Fruit fly (Drosophila melanogaster) whole organism, prepupa: Measurements from ENCODE around the gene CG18233.

Experiments used
- CG3032 ChIP-seq: fragments of 200-800 bp; optimal IDR thresholded peaks from 2 replicates; lab custom pipeline; 2019; ENCODE audit warnings: missing biosample characterization, mild to moderate bottlenecking, missing genetic modification characterization, moderate library complexity
- Eip78C ChIP-seq: fragments of 200-800 bp; sonication (Bioruptor generic); peaks from one replicate; lab custom pipeline; 2016; ENCODE audit warnings: missing biosample characterization, missing genetic modification characterization
- fkh ChIP-seq: fragments of 200-800 bp; sonication (Bioruptor generic); optimal IDR thresholded peaks from 3 replicates; lab custom pipeline; 2017; ENCODE audit warnings: missing biosample characterization, mild to moderate bottlenecking, missing genetic modification characterization, moderate library complexity

The CG18233 gene

dm6 chr3L:18653737-18654136 lies 48.5 kb downstream of the CG18233 start:
- TF ChIP-seq fkh (peak; percentile 10), Eip78C (GFP tag; lab: Kevin White, UChicago) (peak; percentile 30), CG3032 (no peak)
